Worm (Caenorhabditis elegans): ENCODE measurements around the gene R08D7.5.

Gene R08D7.5

ce11 chrIII:9012309-9012708, 38.4 kb downstream of the R08D7.5 start, which contains the start of gene F59B2.9:
Gene F59B2.9 (minus strand): TSS chrIII:9012409.
- TF ChIP-seq mdl-1 (tag; optimal IDR thresholded peaks at IDR 0.05), result no peak
- no peak for TF ChIP-seq egl-27 (tag; optimal IDR thresholded peaks at IDR 0.05)
- no peak for TF ChIP-seq unc-30 (tag; optimal IDR thresholded peaks at IDR 0.05)
- TF ChIP-seq zip-4 (GFP tag; optimal IDR thresholded peaks at IDR 0.05), result no peak
- TF ChIP-seq aly-2 (tag; optimal IDR thresholded peaks at IDR 0.05), result no peak
- no peak for TF ChIP-seq ztf-4 (tag; optimal IDR thresholded peaks at IDR 0.05)

ce11 chrIII:9017181-9017651, 43.3 kb downstream of the R08D7.5 start, which contains the start of gene F59B2.12:
Gene F59B2.12 (plus strand): TSS chrIII:9017601.
- TF ChIP-seq nhr-84 (tag; optimal IDR thresholded peaks at IDR 0.05), result no peak
- TF ChIP-seq nhr-90 (tag; optimal IDR thresholded peaks at IDR 0.05; ENCODE audit: poor library complexity), result no peak
- no peak for TF ChIP-seq nhr-19 (GFP tag; conservative IDR thresholded peaks at IDR 0.05)
- TF ChIP-seq nhr-76 (tag; optimal IDR thresholded peaks at IDR 0.05), result no peak
- TF ChIP-seq egl-13 (tag; optimal IDR thresholded peaks at IDR 0.05), result no peak
- TF ChIP-seq nhr-11 (tag; optimal IDR thresholded peaks at IDR 0.05), result no peak

- TF ChIP-seq ceh-90 (tag; optimal IDR thresholded peaks at IDR 0.05) (no peak), pax-3 (tag; optimal IDR thresholded peaks at IDR 0.05) (no peak), snpc-4 (tag; optimal IDR thresholded peaks at IDR 0.05) (no peak), mef-2 (tag; optimal IDR thresholded peaks at IDR 0.05) (no peak), ztf-4 (tag; optimal IDR thresholded peaks at IDR 0.05) (no peak), mep-1 (tag; optimal IDR thresholded peaks at IDR 0.05) (no peak), jun-1 (tag; optimal IDR thresholded peaks at IDR 0.05) (no peak), sptf-1 (tag; optimal IDR thresholded peaks at IDR 0.05) (no peak), ets-5 (GFP tag; IDR thresholded peaks at IDR 0.05) (no peak), xbp-1 (tag; optimal IDR thresholded peaks at IDR 0.05) (no peak), lin-35 (GFP tag; optimal IDR thresholded peaks at IDR 0.05) (no peak)
Observed at ce11 chrIII:9022535-9022934, 48.6 kb downstream of the R08D7.5 start, which contains the start of gene F59B2.14. Gene F59B2.14 (minus strand): TSS chrIII:9022635.

DNA sequence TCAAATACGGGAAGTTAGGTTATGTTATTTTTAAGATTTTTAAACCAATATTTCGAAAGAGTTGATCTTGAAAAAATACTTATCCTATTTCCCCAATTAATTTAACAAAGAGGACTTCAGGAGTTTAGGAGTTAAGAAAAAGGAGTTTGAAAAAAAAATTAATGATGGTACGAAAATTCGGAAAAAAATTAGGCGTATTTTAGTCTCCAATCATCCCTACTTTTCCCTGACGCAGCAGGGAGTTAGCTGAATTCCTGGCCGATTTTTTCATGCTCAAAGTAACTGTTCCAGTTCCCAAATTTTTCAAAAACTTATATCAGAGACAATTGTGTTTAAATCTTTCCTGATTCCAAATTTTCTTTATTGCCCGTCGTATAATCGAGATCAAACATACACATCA, 49.7 kb downstream of the R08D7.5 start:
- TF ChIP-seq C34B4.2 (tag; optimal IDR thresholded peaks at IDR 0.05) (no peak), C04F5.9 (tag; optimal IDR thresholded peaks at IDR 0.05) (no peak)
